Worm (Caenorhabditis elegans): Measurements from ENCODE around the gene T16H12.3.
"Not testable (repeated sequence)": the region's sequence is repeated elsewhere in the genome, so short reads cannot be mapped to it uniquely, and the experiment has no call there.

T16H12.3 gene

DNA sequence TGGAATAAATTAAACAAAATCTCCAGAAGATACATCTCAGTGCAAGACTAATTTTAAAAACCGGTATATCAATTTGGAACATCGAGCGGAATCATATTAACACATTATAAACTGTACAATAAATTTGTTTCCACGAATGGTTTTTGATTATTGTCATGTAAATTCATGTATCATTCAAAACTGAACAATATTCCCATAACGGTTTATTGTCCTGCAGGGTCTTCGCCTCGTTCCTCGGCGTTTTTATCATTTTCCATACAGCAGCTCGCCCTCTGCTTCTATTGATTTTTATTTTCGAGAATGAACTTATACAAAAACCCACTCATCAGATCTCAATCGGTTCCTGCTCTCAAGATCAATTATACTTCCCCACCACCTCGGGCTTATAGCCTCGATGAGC is 24.1 kb downstream of the T16H12.3 start, which contains the start of gene T16G12.8:
T16G12.8 (plus strand) TSS at position 301 of the 400 bp plus-strand sequence.
- TF ChIP-seq pbrm-1 (GFP tag; IDR thresholded peaks at IDR 0.05) (no peak), ceh-91 (GFP tag; IDR thresholded peaks at IDR 0.05) (no peak), egrh-3 (GFP tag; IDR thresholded peaks at IDR 0.05) (no peak), ztf-28 (GFP tag; IDR thresholded peaks at IDR 0.05) (no peak), gei-17 (GFP tag; optimal IDR thresholded peaks at IDR 0.05) (no peak), attf-6 (GFP tag; IDR thresholded peaks at IDR 0.05) (no peak)

DNA sequence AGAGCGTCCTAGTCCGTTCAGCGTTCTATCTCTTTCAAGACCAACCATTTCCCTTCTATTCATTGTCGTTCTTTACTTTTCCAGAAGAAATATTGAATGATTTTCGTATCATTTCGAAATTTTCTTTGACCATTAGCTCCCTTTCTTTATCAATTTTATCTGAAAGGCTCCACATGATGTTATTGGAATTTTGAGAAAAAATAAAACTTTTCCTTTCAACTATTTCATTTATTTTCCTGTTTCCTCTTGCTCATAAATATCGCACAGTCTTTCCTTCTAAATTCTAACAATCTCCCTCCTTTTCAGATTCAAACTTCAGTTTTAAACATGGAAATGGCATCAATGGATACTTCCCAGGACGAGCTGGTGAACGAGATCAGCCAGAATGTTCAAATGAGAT is 25.6 kb downstream of the T16H12.3 start, which contains the start of gene T16G12.4:
T16G12.4 (plus strand) TSS at position 301 of the 400 bp plus-strand sequence.
- TF ChIP-seq F33H1.4 (GFP tag; IDR thresholded peaks at IDR 0.05) (no peak), F10E7.11 (tag; optimal IDR thresholded peaks at IDR 0.05) (no peak), T07F8.4 (tag; optimal IDR thresholded peaks at IDR 0.05) (no peak), hrde-1 (tag; optimal IDR thresholded peaks at IDR 0.05; ENCODE audit: borderline replicate concordance) (no peak), F23B12.7 (tag; optimal IDR thresholded peaks at IDR 0.05; ENCODE audit: insufficient read depth) (no peak), snpc-3.4 (tag; optimal IDR thresholded peaks at IDR 0.05) (no peak), gei-17 (GFP tag; optimal IDR thresholded peaks at IDR 0.05) (no peak), ztf-18 (tag; optimal IDR thresholded peaks at IDR 0.05) (no peak), cebp-1 (GFP tag; IDR thresholded peaks at IDR 0.05) (no peak), cebp-1 (tag; optimal IDR thresholded peaks at IDR 0.05) (no peak), madf-3 (GFP tag; IDR thresholded peaks at IDR 0.05) (no peak), ztf-22 (GFP tag; optimal IDR thresholded peaks at IDR 0.05) (no peak), F39B2.1 (GFP tag; IDR thresholded peaks at IDR 0.05) (no peak), attf-3 (GFP tag; conservative IDR thresholded peaks at IDR 0.05) (no peak)

DNA sequence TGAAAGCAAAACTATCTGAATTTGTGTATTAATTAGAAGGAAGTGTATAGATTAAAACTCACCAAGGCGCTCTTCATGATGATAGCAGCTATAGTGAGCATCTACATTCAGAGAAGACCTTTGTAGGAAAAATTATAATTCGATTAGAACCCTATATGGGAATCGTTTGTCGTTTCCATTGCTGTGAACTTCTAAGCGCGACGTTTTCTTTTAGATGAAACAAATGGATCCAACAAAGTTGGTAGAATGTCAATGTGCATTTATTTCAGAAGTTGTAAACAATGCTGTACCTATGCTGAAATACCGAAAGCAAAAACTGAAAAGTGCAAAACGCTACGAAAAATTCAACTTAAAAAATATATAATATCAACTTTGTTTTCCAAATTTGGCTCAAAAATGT is 27.1 kb downstream of the T16H12.3 start, which contains the start of gene T16G12.10:
T16G12.10 (minus strand) TSS at position 101 of the 400 bp plus-strand sequence.
- no peak for TF ChIP-seq madf-6 (GFP tag; IDR thresholded peaks at IDR 0.05)
- no peak for TF ChIP-seq mcd-1 (GFP tag; IDR thresholded peaks at IDR 0.05)
- TF ChIP-seq fkh-3 (tag; optimal IDR thresholded peaks at IDR 0.05) = no peak
- no peak for TF ChIP-seq madf-10 (tag; optimal IDR thresholded peaks at IDR 0.05)
- no peak for TF ChIP-seq hmg-20 (GFP tag; IDR thresholded peaks at IDR 0.05)
- TF ChIP-seq dpff-1 (tag; optimal IDR thresholded peaks at IDR 0.05) = no peak
- TF ChIP-seq Y56A3A.18 (GFP tag; IDR thresholded peaks at IDR 0.05) = no peak

DNA sequence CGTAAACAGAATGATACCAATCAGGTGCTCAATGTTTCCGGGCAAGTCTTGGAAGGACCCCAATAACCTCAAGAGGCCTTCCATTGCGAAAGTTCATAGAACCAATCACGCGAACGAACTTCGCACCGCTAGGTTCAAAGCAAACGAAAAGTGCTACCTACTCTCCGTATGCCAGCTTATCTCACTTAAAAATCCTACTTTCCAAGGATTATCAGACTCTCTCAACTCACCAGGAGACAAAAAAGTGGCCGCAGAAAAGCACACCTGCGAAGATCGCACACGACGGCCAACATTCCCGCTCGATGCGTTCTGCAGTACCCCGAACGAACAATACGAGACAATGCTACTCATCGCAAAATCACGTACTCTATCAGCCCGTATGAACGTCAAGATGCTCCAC is 29.8 kb downstream of the T16H12.3 start, which contains the start of gene T16G12.12:
T16G12.12 (plus strand) TSS at position 301 of the 400 bp plus-strand sequence.
- TF ChIP-seq F33H1.4 (GFP tag; IDR thresholded peaks at IDR 0.05) = peak; percentile 12; the same call in 1 of the 2 replicates

DNA sequence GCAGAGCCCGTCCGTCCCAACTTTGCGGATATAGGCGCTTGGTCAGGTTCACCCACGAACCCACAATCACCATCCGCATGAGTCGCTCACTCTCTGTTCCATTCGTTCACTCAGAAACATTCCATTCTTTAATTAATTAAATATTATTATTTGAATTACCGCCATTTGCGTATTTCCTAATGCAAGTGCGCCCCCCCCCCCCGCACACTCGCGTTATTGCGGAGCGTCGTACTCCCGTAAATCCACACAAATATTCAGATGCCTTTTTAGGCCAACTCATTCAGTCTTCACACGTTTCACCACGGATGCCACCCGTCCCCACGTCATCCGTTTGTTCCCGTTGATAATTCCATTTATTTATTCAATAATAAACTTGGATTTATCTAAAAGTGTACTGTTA is 32.8 kb downstream of the T16H12.3 start, which contains the start of gene T16G12.3:
T16G12.3 (plus strand) TSS at position 301 of the 400 bp plus-strand sequence.
- TF ChIP-seq attf-6 (GFP tag; IDR thresholded peaks at IDR 0.05); lag-1 (GFP tag; IDR thresholded peaks at IDR 0.05); athp-1 (tag; optimal IDR thresholded peaks at IDR 0.05): not testable (repeated sequence)

DNA sequence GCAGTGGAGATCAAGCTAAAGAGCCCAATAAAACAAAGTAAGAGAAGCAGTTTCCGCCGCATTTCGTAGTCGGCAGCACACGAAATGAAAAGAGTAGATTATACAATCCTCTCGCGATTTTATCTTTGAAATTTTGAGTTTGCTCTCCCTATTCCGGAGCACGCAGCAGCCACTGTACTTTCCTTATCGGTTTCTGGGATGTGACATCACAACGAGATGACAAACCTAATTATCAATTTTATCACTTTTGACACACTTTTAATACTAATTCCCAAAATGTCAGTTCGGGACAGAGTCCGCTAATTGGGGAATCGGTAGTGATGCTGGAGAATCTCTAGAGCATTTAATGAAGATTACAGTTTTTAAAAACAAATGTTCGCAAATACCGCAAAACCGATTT is 33.4 kb downstream of the T16H12.3 start, which contains the start of gene T16G12.1:
T16G12.1 (minus strand) TSS at position 176 of the 400 bp plus-strand sequence.
- peak; percentile 68 for TF ChIP-seq nhr-80 (tag; optimal IDR thresholded peaks at IDR 0.05)
- TF ChIP-seq lsl-1 (GFP tag; optimal IDR thresholded peaks at IDR 0.05) = no peak
- TF ChIP-seq lag-1 (GFP tag; IDR thresholded peaks at IDR 0.05) = no peak

All from whole organism, young adult.